Fruit fly (Drosophila melanogaster): ENCODE measurements around the gene CG42659.

DNA sequence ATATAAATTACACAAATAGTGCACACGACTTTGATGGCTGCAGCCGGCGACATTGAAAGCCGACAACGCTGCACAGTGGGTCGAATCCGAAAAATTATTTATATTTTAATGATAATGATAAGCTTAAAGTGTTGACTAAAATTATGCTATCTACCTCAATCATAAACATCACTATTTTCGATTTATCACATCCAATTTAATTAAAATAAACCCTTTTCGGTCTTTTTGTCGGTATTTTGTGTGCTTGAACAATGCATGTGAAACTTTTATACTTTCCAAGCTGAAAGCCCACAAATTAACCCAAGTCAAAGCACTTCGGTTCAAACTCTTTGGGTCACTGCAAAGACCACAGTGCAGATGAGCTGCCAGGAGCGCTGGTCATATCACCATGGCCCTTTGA is 1.7 kb upstream of the CG42659 start:
- TF ChIP-seq CG33017 (tag; optimal IDR thresholded peaks at IDR 0.05) (no peak), ovo (GFP tag; optimal IDR thresholded peaks at IDR 0.05) (no peak), CG14711 (tag; optimal IDR thresholded peaks at IDR 0.05) (no peak), CG1620 (GFP tag; optimal IDR thresholded peaks at IDR 0.05) (no peak), tj (GFP tag; optimal IDR thresholded peaks at IDR 0.05) (no peak), Mnt (GFP tag; optimal IDR thresholded peaks at IDR 0.05) (no peak), CG12768 (GFP tag; optimal IDR thresholded peaks at IDR 0.05) (no peak), CG5204 (GFP tag; optimal IDR thresholded peaks at IDR 0.05) (no peak), kay (GFP tag; ENCODE audit: borderline replicate concordance) (no peak), cic (GFP tag; optimal IDR thresholded peaks at IDR 0.05) (no peak), Crg-1 (GFP tag; optimal IDR thresholded peaks at IDR 0.05) (no peak), CG7101 (tag; optimal IDR thresholded peaks at IDR 0.05) (no peak), CG7045 (GFP tag; optimal IDR thresholded peaks at IDR 0.05) (no peak), cnc (optimal IDR thresholded peaks at IDR 0.05) (no peak)
